Fruit fly (Drosophila melanogaster): ENCODE results near the gene CG12003.

DNA sequence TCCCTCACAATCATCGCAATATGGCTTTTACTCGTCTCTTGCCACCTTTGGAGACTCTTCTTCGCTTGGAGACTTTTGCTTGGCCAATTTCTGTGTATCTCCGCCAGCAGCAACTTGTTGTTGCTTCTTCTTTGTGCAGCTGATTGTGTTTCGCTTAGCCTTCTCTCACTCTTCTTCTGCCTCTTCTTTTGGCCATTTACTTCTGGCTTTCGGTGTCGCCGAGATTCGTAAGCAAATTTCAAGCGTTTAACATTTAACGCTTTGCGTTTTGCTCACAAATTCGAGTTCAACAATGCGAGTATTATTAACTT, 4.7 kb downstream of the CG12003 start:
- no peak for TF ChIP-seq CG8478 (optimal IDR thresholded peaks at IDR 0.05)
- no peak for TF ChIP-seq usp (GFP tag; optimal IDR thresholded peaks at IDR 0.05)
- no peak for TF ChIP-seq CG10462 (GFP tag; optimal IDR thresholded peaks at IDR 0.05)

Data from whole organism, embryonic.